Worm (Caenorhabditis elegans): ENCODE measurements around the gene H04J21.1.
A peak's percentile ranks its signal among the peaks of the same experiment; 100 is the strongest.

The H04J21.1 gene

ce11 chrIII:2401126-2402123, 29.7 kb upstream of the H04J21.1 start, which contains the start of the genes cic-1 and strm-1 (continued):
- TF ChIP-seq ztf-11 (tag; optimal IDR thresholded peaks at IDR 0.05) (no peak), snpc-4 (tag; optimal IDR thresholded peaks at IDR 0.05) (no peak), zag-1 (tag; optimal IDR thresholded peaks at IDR 0.05) (no peak), mbf-1 (tag; optimal IDR thresholded peaks at IDR 0.05) (no peak), ceh-16 (tag; optimal IDR thresholded peaks at IDR 0.05) (peak; percentile 7), unc-39 (tag; optimal IDR thresholded peaks at IDR 0.05) (no peak), blmp-1 (tag; optimal IDR thresholded peaks at IDR 0.05; ENCODE audit: insufficient read depth) (peak; percentile 57), alr-1 (tag; optimal IDR thresholded peaks at IDR 0.05) (no peak)

ce11 chrIII:2393666-2394154, 21.9 kb upstream of the H04J21.1 start:
- TF ChIP-seq lsy-2 (tag; optimal IDR thresholded peaks at IDR 0.05) (peak in 1 of 2 experiments; percentile 61), lin-13 (GFP tag; optimal IDR thresholded peaks at IDR 0.05) (peak; percentile 6), nhr-129 (tag; optimal IDR thresholded peaks at IDR 0.05) (no peak)

- peak; percentile 5 for TF ChIP-seq egl-27 (tag; optimal IDR thresholded peaks at IDR 0.05)
- TF ChIP-seq unc-39 (tag; optimal IDR thresholded peaks at IDR 0.05): no peak
- TF ChIP-seq mab-5 (tag; optimal IDR thresholded peaks at IDR 0.05): no peak
- no peak for TF ChIP-seq gmeb-1 (tag; optimal IDR thresholded peaks at IDR 0.05)
Measured at ce11 chrIII:2391704-2392103, 19.9 kb upstream of the H04J21.1 start.

ce11 chrIII:2386483-2386882, 14.7 kb upstream of the H04J21.1 start, which contains the start of gene H14E04.3:
Gene H14E04.3, minus strand, starts transcription at chrIII:2386583.
- TF ChIP-seq nhr-10 (tag; optimal IDR thresholded peaks at IDR 0.05) (no peak), nhr-129 (tag; optimal IDR thresholded peaks at IDR 0.05) (no peak), elt-1 (tag; optimal IDR thresholded peaks at IDR 0.05) (no peak), nhr-237 (tag; optimal IDR thresholded peaks at IDR 0.05) (no peak), ztf-4 (tag; optimal IDR thresholded peaks at IDR 0.05) (no peak), ztf-11 (tag; optimal IDR thresholded peaks at IDR 0.05) (no peak)

- TF ChIP-seq fos-1 (tag; optimal IDR thresholded peaks at IDR 0.05) (no peak), nhr-23 (tag; optimal IDR thresholded peaks at IDR 0.05) (no peak), ztf-1 (GFP tag; conservative IDR thresholded peaks at IDR 0.05) (no peak), R02D3.7 (tag; optimal IDR thresholded peaks at IDR 0.05) (no peak), elt-1 (tag; optimal IDR thresholded peaks at IDR 0.05) (no peak)
Measured at ce11 chrIII:2384364-2384763, 12.6 kb upstream of the H04J21.1 start.

ce11 chrIII:2375918-2376317, 4.2 kb upstream of the H04J21.1 start, which contains the start of gene H14E04.2:
Gene H14E04.2, plus strand, starts transcription at chrIII:2376193.
- no peak for TF ChIP-seq unc-39 (tag; optimal IDR thresholded peaks at IDR 0.05)
- peak; percentile 55 for TF ChIP-seq lin-11 (tag; optimal IDR thresholded peaks at IDR 0.05)
- TF ChIP-seq ZK546.5 (tag; optimal IDR thresholded peaks at IDR 0.05): no peak
- no peak for TF ChIP-seq mbf-1 (tag; optimal IDR thresholded peaks at IDR 0.05)
- no peak for TF ChIP-seq nhr-77 (tag; optimal IDR thresholded peaks at IDR 0.05)
- peak; percentile 17 for TF ChIP-seq ztf-4 (tag; optimal IDR thresholded peaks at IDR 0.05)
- no peak for TF ChIP-seq nhr-23 (tag; optimal IDR thresholded peaks at IDR 0.05)
- TF ChIP-seq elt-3 (tag; optimal IDR thresholded peaks at IDR 0.05): no peak
- TF ChIP-seq lin-13 (GFP tag; optimal IDR thresholded peaks at IDR 0.05): peak; percentile 82
- TF ChIP-seq nhr-11 (tag; optimal IDR thresholded peaks at IDR 0.05): no peak
- TF ChIP-seq sem-4 (tag; optimal IDR thresholded peaks at IDR 0.05): peak; percentile 74
- TF ChIP-seq nhr-237 (tag; optimal IDR thresholded peaks at IDR 0.05): no peak
- TF ChIP-seq alr-1 (tag; optimal IDR thresholded peaks at IDR 0.05): no peak
- peak; percentile 50 for TF ChIP-seq nhr-25 (tag; optimal IDR thresholded peaks at IDR 0.05)
- TF ChIP-seq gmeb-1 (tag; optimal IDR thresholded peaks at IDR 0.05): peak; percentile 93
- no peak for TF ChIP-seq nhr-12 (tag; optimal IDR thresholded peaks at IDR 0.05)
- no peak for TF ChIP-seq ceh-82 (tag; optimal IDR thresholded peaks at IDR 0.05)
- peak; percentile 5 for TF ChIP-seq zag-1 (tag; optimal IDR thresholded peaks at IDR 0.05)
- TF ChIP-seq egl-27 (tag; optimal IDR thresholded peaks at IDR 0.05): no peak
- TF ChIP-seq fos-1 (tag; optimal IDR thresholded peaks at IDR 0.05): peak; percentile 46
- TF ChIP-seq F13H6.1 (tag; optimal IDR thresholded peaks at IDR 0.05): peak; percentile 66
- peak; percentile 87 for TF ChIP-seq crh-2 (tag; optimal IDR thresholded peaks at IDR 0.05)
- TF ChIP-seq blmp-1 (tag; optimal IDR thresholded peaks at IDR 0.05; ENCODE audit: insufficient read depth): peak; percentile 47
- TF ChIP-seq peb-1 (tag; optimal IDR thresholded peaks at IDR 0.05): no peak
- TF ChIP-seq ceh-16 (tag; optimal IDR thresholded peaks at IDR 0.05): peak; percentile 74
- TF ChIP-seq lin-39 (tag; optimal IDR thresholded peaks at IDR 0.05): no peak
- TF ChIP-seq sma-9 (GFP tag; optimal IDR thresholded peaks at IDR 0.05): no peak
- no peak for TF ChIP-seq sma-9 (tag; optimal IDR thresholded peaks at IDR 0.05)
- TF ChIP-seq skn-1 (tag; optimal IDR thresholded peaks at IDR 0.05): no peak
- peak; percentile 84 for TF ChIP-seq sma-3 (GFP tag; optimal IDR thresholded peaks at IDR 0.05)
- TF ChIP-seq ztf-1 (GFP tag; conservative IDR thresholded peaks at IDR 0.05): no peak
- peak; percentile 13 for TF ChIP-seq ama-1 (optimal IDR thresholded peaks at IDR 0.05)

Data from whole organism, L2 larva.